Worm (Caenorhabditis elegans) whole organism, young adult: ENCODE data around the gene clec-214.
A peak's percentile ranks its signal among the peaks of the same experiment; 100 is the strongest.

Experiments used
- B0035.1 ChIP-seq: sonication (generic microtip); optimal IDR thresholded peaks from 2 replicates; lab custom pipeline; 2016; ENCODE audit warnings: missing genetic modification characterization, mild to moderate bottlenecking, missing compliant biosample characterization, missing genotype, missing genetic modification reagents
- B0336.3 ChIP-seq: fragments of 200-800 bp; sonication (Bioruptor generic); IDR thresholded peaks from 2 replicates; pipeline ENCODE4 v1.3.6; 2022; ENCODE audit warnings: missing genetic modification characterization, missing compliant biosample characterization
- C06A6.2 ChIP-seq: fragments of 200-800 bp; sonication (Bioruptor generic); conservative IDR thresholded peaks from 2 replicates; pipeline ENCODE4 v1.3.6; 2022; ENCODE audit warnings: missing genetic modification characterization, missing compliant biosample characterization
- C17E4.6 ChIP-seq: fragments of 200-800 bp; sonication (Bioruptor generic); IDR thresholded peaks from 2 replicates; pipeline ENCODE4 v1.3.6; 2022; ENCODE audit warnings: missing genetic modification reagents, missing genetic modification characterization, missing compliant biosample characterization
- D2030.7 ChIP-seq: fragments of 200-800 bp; sonication (Bioruptor generic); IDR thresholded peaks from 2 replicates; pipeline ENCODE4 v1.3.6; 2022; ENCODE audit warnings: missing genetic modification reagents, missing genetic modification characterization, missing compliant biosample characterization
- F37B4.10 ChIP-seq: fragments of 200-800 bp; sonication (Bioruptor generic); IDR thresholded peaks from 2 replicates; pipeline ENCODE4 v1.3.6; 2022; ENCODE audit warnings: missing genetic modification characterization, missing compliant biosample characterization
- K11D2.4 ChIP-seq: fragments of 200-800 bp; sonication (Bioruptor generic); IDR thresholded peaks from 2 replicates; pipeline ENCODE4 v1.3.6; 2022; ENCODE audit warnings: missing genetic modification reagents, missing genetic modification characterization, missing compliant biosample characterization
- Y53F4B.3 ChIP-seq: fragments of 200-800 bp; sonication (Bioruptor generic); IDR thresholded peaks from 2 replicates; pipeline ENCODE4 v1.3.6; 2022; ENCODE audit warnings: missing genetic modification reagents, missing genetic modification characterization, missing compliant biosample characterization
- Y53G8AR.9 ChIP-seq: fragments of 200-800 bp; sonication (Bioruptor generic); conservative IDR thresholded peaks from 2 replicates; pipeline ENCODE4 v1.3.6; 2022; ENCODE audit warnings: missing genetic modification reagents, missing genetic modification characterization, missing compliant biosample characterization
- athp-1 ChIP-seq: sonication (generic microtip); optimal IDR thresholded peaks from 2 replicates; lab custom pipeline; 2017; ENCODE audit warnings: mild to moderate bottlenecking, missing genetic modification characterization, missing compliant biosample characterization
- attf-5 ChIP-seq: fragments of 200-800 bp; sonication (Bioruptor generic); optimal IDR thresholded peaks from 2 replicates; lab custom pipeline; 2018; ENCODE audit warnings: mild to moderate bottlenecking, missing genetic modification characterization, missing compliant biosample characterization
- cebp-1 ChIP-seq, 2 experiments: fragments of 200-800 bp in 1 of 2; sonication (Bioruptor generic) in 1 of 2; sonication (generic microtip) in 1 of 2; IDR thresholded peaks in 1 of 2; optimal IDR thresholded peaks in 1 of 2; 2 replicates each; pipeline versions ENCODE4 v1.3.6 to Lab custom; 2017 to 2022; ENCODE audit warnings: missing compliant biosample characterization in 2 of 2, missing genetic modification characterization in 2 of 2, mild to moderate bottlenecking in 1 of 2, missing genetic modification reagents in 1 of 2, moderate library complexity in 1 of 2
- cebp-2 ChIP-seq: fragments of 200-800 bp; sonication (Bioruptor generic); IDR thresholded peaks from 2 replicates; pipeline ENCODE4 v1.3.6; 2022; ENCODE audit warnings: missing genetic modification characterization, missing compliant biosample characterization
- ceh-58 ChIP-seq: fragments of 200-800 bp; sonication (Bioruptor generic); IDR thresholded peaks from 2 replicates; pipeline ENCODE4 v1.3.6; 2022; ENCODE audit warnings: missing genetic modification characterization, missing compliant biosample characterization
- die-1 ChIP-seq: sonication (generic microtip); optimal IDR thresholded peaks from 2 replicates; lab custom pipeline; 2016; ENCODE audit warnings: missing genotype, mild to moderate bottlenecking, missing genetic modification characterization, missing compliant biosample characterization
- dox-1 ChIP-seq: fragments of 200-800 bp; sonication (Bioruptor generic); IDR thresholded peaks from 2 replicates; pipeline ENCODE4 v1.3.6; 2022; ENCODE audit warnings: missing genetic modification reagents, missing genetic modification characterization, missing compliant biosample characterization
- dpl-1 ChIP-seq: fragments of 150-350 bp; optimal IDR thresholded peaks from 2 replicates; lab custom pipeline; 2014; ENCODE audit warnings: missing biosample characterization, missing genetic modification reagents, missing genetic modification characterization
- efl-1 ChIP-seq: fragments of 150-350 bp; optimal IDR thresholded peaks from 2 replicates; lab custom pipeline; 2014; ENCODE audit warnings: missing biosample characterization, missing genetic modification reagents, missing genetic modification characterization
- ekl-4 ChIP-seq: fragments of 200-800 bp; sonication (Bioruptor generic); IDR thresholded peaks from 2 replicates; pipeline ENCODE4 v1.3.6; 2022; ENCODE audit warnings: missing genetic modification reagents, missing genetic modification characterization, missing compliant biosample characterization
- gei-17 ChIP-seq: fragments of 200-800 bp; sonication (Bioruptor generic); optimal IDR thresholded peaks from 2 replicates; lab custom pipeline; 2018; ENCODE audit warnings: mild to moderate bottlenecking, missing genetic modification characterization, missing compliant biosample characterization
- him-1 ChIP-seq: sonication (generic microtip); optimal IDR thresholded peaks from 2 replicates; lab custom pipeline; 2016; ENCODE audit warnings: missing genotype, missing genetic modification reagents, missing genetic modification characterization, missing compliant biosample characterization
- hmg-1.2 ChIP-seq: fragments of 200-800 bp; sonication (Bioruptor generic); IDR thresholded peaks from 2 replicates; pipeline ENCODE4 v1.3.6; 2022; ENCODE audit warnings: missing genetic modification reagents, missing genetic modification characterization, missing compliant biosample characterization
- hsf-1 ChIP-seq: fragments of 200-800 bp; sonication (Bioruptor generic); IDR thresholded peaks from 2 replicates; pipeline ENCODE4 v1.3.6; 2022; ENCODE audit warnings: missing genetic modification reagents, missing genetic modification characterization, missing compliant biosample characterization
- let-526 ChIP-seq: fragments of 200-800 bp; sonication (Bioruptor generic); IDR thresholded peaks from 2 replicates; pipeline ENCODE4 v1.3.6; 2022; ENCODE audit warnings: missing genetic modification reagents, missing genetic modification characterization, missing compliant biosample characterization
- let-607 ChIP-seq, 2 experiments: fragments of 200-800 bp in 1 of 2; sonication (Bioruptor generic) in 1 of 2; sonication (generic microtip) in 1 of 2; optimal IDR thresholded peaks; 2 replicates each; lab custom pipeline; 2016 to 2018; ENCODE audit warnings: mild to moderate bottlenecking in 2 of 2, missing compliant biosample characterization in 2 of 2, missing genetic modification characterization in 2 of 2, moderate library complexity in 2 of 2, missing genotype in 1 of 2
- lin-40 ChIP-seq: sonication (generic microtip); optimal IDR thresholded peaks from 2 replicates; lab custom pipeline; 2016; ENCODE audit warnings: missing genetic modification characterization, mild to moderate bottlenecking, missing compliant biosample characterization, missing genotype, missing genetic modification reagents
- lin-54 ChIP-seq: fragments of 200-800 bp; sonication (Bioruptor generic); optimal IDR thresholded peaks from 2 replicates; lab custom pipeline; 2018; ENCODE audit warnings: mild to moderate bottlenecking, missing genetic modification characterization, missing compliant biosample characterization
- lsl-1 ChIP-seq: fragments of 200-800 bp; sonication (Bioruptor generic); optimal IDR thresholded peaks from 2 replicates; lab custom pipeline; 2018; ENCODE audit warnings: mild to moderate bottlenecking, missing genetic modification characterization, moderate library complexity, missing compliant biosample characterization
- madf-6 ChIP-seq: fragments of 200-800 bp; sonication (Bioruptor generic); IDR thresholded peaks from 2 replicates; pipeline ENCODE4 v1.3.6; 2022; ENCODE audit warnings: missing genetic modification reagents, missing genetic modification characterization, missing compliant biosample characterization
- madf-8 ChIP-seq: fragments of 200-800 bp; sonication (Bioruptor generic); conservative IDR thresholded peaks from 2 replicates; pipeline ENCODE4 v1.3.6; 2022; ENCODE audit warnings: missing genetic modification reagents, missing genetic modification characterization, missing compliant biosample characterization
- mcd-1 ChIP-seq: fragments of 200-800 bp; sonication (Bioruptor generic); IDR thresholded peaks from 2 replicates; pipeline ENCODE4 v1.3.6; 2022; ENCODE audit warnings: missing genetic modification reagents, missing genetic modification characterization, missing compliant biosample characterization
- mes-4 ChIP-seq: sonication (generic microtip); optimal IDR thresholded peaks from 2 replicates; lab custom pipeline; 2016; ENCODE audit warnings: missing genotype, missing genetic modification characterization, missing compliant biosample characterization
- pha-4 ChIP-seq: fragments of 150-350 bp; sonication (generic microtip); optimal IDR thresholded peaks from 2 replicates; lab custom pipeline; 2014; ENCODE audit warnings: missing biosample characterization, missing genetic modification reagents, missing genetic modification characterization
- rcor-1 ChIP-seq: fragments of 200-800 bp; sonication (Bioruptor generic); IDR thresholded peaks from 2 replicates; pipeline ENCODE4 v1.3.6; 2022; ENCODE audit warnings: missing genetic modification reagents, missing genetic modification characterization, missing compliant biosample characterization
- rpc-1 ChIP-seq, 2 experiments: fragments of 150-350 bp in 1 of 2; sonication (generic microtip) in 1 of 2; optimal IDR thresholded peaks; 2 replicates each; lab custom pipeline; 2014 to 2018; ENCODE audit warnings: missing biosample characterization in 1 of 2, missing genetic modification characterization in 1 of 2, missing genetic modification reagents in 1 of 2, missing genotype in 1 of 2
- sdz-38 ChIP-seq: sonication (generic microtip); optimal IDR thresholded peaks from 2 replicates; lab custom pipeline; 2016; ENCODE audit warnings: missing genotype, missing genetic modification characterization, missing compliant biosample characterization
- snpc-1.3 ChIP-seq: sonication (generic microtip); optimal IDR thresholded peaks from 2 replicates; lab custom pipeline; 2017; ENCODE audit warnings: missing genetic modification characterization, mild to moderate bottlenecking, missing compliant biosample characterization, antibody characterized with exemption, moderate library complexity, missing genotype, missing genetic modification reagents; ENCODE audit not compliant: insufficient read depth
- snpc-3.4 ChIP-seq: sonication (generic microtip); optimal IDR thresholded peaks from 2 replicates; lab custom pipeline; 2017; ENCODE audit warnings: missing genetic modification characterization, mild to moderate bottlenecking, missing compliant biosample characterization, antibody characterized with exemption, moderate library complexity, missing genotype, missing genetic modification reagents
- somi-1 ChIP-seq: fragments of 200-800 bp; sonication (Bioruptor generic); optimal IDR thresholded peaks from 2 replicates; lab custom pipeline; 2018; ENCODE audit warnings: mild to moderate bottlenecking, missing genetic modification characterization, missing compliant biosample characterization
- tbp1 ChIP-seq: fragments of 200-800 bp; sonication (Bioruptor generic); optimal IDR thresholded peaks from 2 replicates; lab custom pipeline; 2018; ENCODE audit warnings: mild to moderate bottlenecking, missing genetic modification characterization, missing compliant biosample characterization
- xnd-1 ChIP-seq: sonication (generic microtip); optimal IDR thresholded peaks from 2 replicates; lab custom pipeline; 2016; ENCODE audit warnings: missing genotype, missing genetic modification reagents, missing genetic modification characterization, missing compliant biosample characterization
- zfh-2 ChIP-seq: fragments of 200-800 bp; sonication (Bioruptor generic); conservative IDR thresholded peaks from 2 replicates; pipeline ENCODE4 v1.3.6; 2022; ENCODE audit warnings: missing genetic modification reagents, missing genetic modification characterization, missing compliant biosample characterization
- ztf-18 ChIP-seq: sonication (generic microtip); optimal IDR thresholded peaks from 2 replicates; lab custom pipeline; 2016; ENCODE audit warnings: missing genotype, mild to moderate bottlenecking, missing genetic modification characterization, missing compliant biosample characterization
- ztf-26 ChIP-seq: sonication (generic microtip); optimal IDR thresholded peaks from 2 replicates; lab custom pipeline; 2017; ENCODE audit warnings: missing genetic modification characterization, missing compliant biosample characterization
- ztf-28 ChIP-seq: fragments of 200-800 bp; sonication (Bioruptor generic); IDR thresholded peaks from 2 replicates; pipeline ENCODE4 v1.3.6; 2022; ENCODE audit warnings: missing genetic modification reagents, missing genetic modification characterization, missing compliant biosample characterization
- ztf-6 ChIP-seq: fragments of 200-800 bp; sonication (Bioruptor generic); IDR thresholded peaks from 2 replicates; pipeline ENCODE4 v1.3.6; 2022; ENCODE audit warnings: missing genetic modification reagents, missing genetic modification characterization, missing compliant biosample characterization

Gene clec-214

DNA sequence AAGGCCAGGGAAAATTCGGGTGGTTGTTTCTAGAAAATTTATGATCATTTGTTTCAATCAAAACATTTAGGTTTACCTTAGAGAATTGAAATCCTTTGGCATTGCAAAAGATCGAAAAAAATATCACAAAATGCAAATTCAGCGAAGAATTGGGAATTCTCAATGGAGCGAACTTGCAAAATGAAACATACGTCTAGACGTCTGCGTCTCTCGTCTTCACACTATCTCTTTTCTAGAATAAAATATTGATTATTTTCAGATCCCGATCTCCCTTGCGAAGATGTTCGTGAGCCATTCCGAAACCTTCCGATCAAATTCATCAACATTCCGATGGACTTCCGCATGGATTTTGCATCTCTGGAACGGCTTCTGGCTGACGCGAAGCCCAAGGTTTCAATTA, 29.8 kb upstream of the clec-214 start, which contains the start of gene ets-6:
Gene ets-6, minus strand, starts transcription at position 169 of the 400 bp plus-strand sequence.
- TF ChIP-seq madf-6 (GFP tag; lab: Robert Waterston, UW), result peak; percentile 45; the same call in 1 of the 2 replicates
- TF ChIP-seq B0035.1, result no peak
- peak; percentile 61 for TF ChIP-seq rcor-1 (GFP tag; lab: Robert Waterston, UW)
- TF ChIP-seq ztf-6 (GFP tag; lab: Robert Waterston, UW), result no peak
- 0 out of 2 replicates have a peak, but pooled peaks have one; percentile 10 for TF ChIP-seq B0336.3 (GFP tag; lab: Robert Waterston, UW)
- TF ChIP-seq ztf-18 (tag; lab: Kevin White, UChicago), result peak; percentile 65
- TF ChIP-seq Y53G8AR.9 (GFP tag; lab: Robert Waterston, UW), result no peak
- no peak for TF ChIP-seq sdz-38 (tag; lab: Kevin White, UChicago)
- peak; percentile 17 for TF ChIP-seq snpc-3.4 (tag; lab: Kevin White, UChicago)
- no peak for TF ChIP-seq him-1 (tag; lab: Kevin White, UChicago)
- peak; percentile 34; the same call in 1 of the 2 replicates for TF ChIP-seq D2030.7 (GFP tag; lab: Robert Waterston, UW)
- no peak for TF ChIP-seq C17E4.6 (GFP tag; lab: Robert Waterston, UW)
- TF ChIP-seq tbp1 (GFP tag; lab: Kevin White, UChicago), result peak; percentile 4
- peak; percentile 56 for TF ChIP-seq dox-1 (GFP tag; lab: Robert Waterston, UW)
- TF ChIP-seq attf-5 (GFP tag; lab: Kevin White, UChicago), result peak; percentile 78
- TF ChIP-seq ekl-4 (GFP tag; lab: Robert Waterston, UW), result peak; percentile 25; the same call in 1 of the 2 replicates
- peak; percentile 21 for TF ChIP-seq lin-40 (tag; lab: Kevin White, UChicago)
- TF ChIP-seq lsl-1, result peak; percentile 33
- TF ChIP-seq cebp-1 (GFP tag; IDR thresholded peaks at IDR 0.05; lab: Robert Waterston, UW), result no peak
- peak; percentile 17 for TF ChIP-seq cebp-1 (tag; optimal IDR thresholded peaks at IDR 0.05; lab: Kevin White, UChicago)
- TF ChIP-seq mcd-1, result peak; percentile 93
- TF ChIP-seq lin-54, result peak; percentile 22
- peak; percentile 14 for TF ChIP-seq athp-1 (tag; lab: Kevin White, UChicago)
- TF ChIP-seq efl-1 (GFP tag; lab: Kevin White, UChicago), result peak; percentile 10
- TF ChIP-seq hmg-1.2 (GFP tag; lab: Robert Waterston, UW), result peak; percentile 91

DNA sequence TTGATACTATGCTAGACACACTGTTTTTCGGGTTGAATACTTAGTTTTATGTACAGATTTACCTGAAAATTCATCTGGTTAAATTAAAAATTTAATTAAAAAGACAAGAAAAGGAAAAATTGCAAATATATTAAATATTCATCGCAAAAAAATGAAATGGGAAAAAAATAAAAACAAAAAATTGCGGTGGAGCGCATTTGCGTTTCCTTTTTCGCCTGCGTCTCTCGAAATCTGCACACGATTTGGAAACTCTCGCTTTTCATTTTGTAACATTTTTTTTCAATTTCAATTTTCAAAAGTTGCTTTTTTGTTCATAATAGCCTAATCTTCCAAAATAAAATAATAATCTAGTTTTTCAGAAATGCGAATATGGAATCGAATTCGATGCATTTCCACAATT, 22.5 kb upstream of the clec-214 start, which contains the start of the genes F19F10.11 and C50E3.5:
Gene F19F10.11, minus strand, starts transcription at position 68 of the 400 bp plus-strand sequence.
Gene C50E3.5, plus strand, starts transcription at position 360 of the 400 bp plus-strand sequence.
- TF ChIP-seq mes-4 (no peak), cebp-1 (GFP tag; IDR thresholded peaks at IDR 0.05; lab: Robert Waterston, UW) (no peak), cebp-1 (tag; optimal IDR thresholded peaks at IDR 0.05; lab: Kevin White, UChicago) (no peak), hsf-1 (no peak), cebp-2 (GFP tag; lab: Robert Waterston, UW) (no peak), dpl-1 (GFP tag; lab: Kevin White, UChicago) (no peak), ztf-18 (tag; lab: Kevin White, UChicago) (peak; percentile 29), xnd-1 (tag; lab: Kevin White, UChicago) (no peak), ceh-58 (no peak), die-1 (tag; lab: Kevin White, UChicago) (no peak), madf-8 (GFP tag; lab: Robert Waterston, UW) (no peak), zfh-2 (GFP tag; lab: Robert Waterston, UW) (no peak), Y53F4B.3 (GFP tag; lab: Robert Waterston, UW) (no peak), ztf-28 (no peak), pha-4 (no peak), hmg-1.2 (GFP tag; lab: Robert Waterston, UW) (peak; percentile 98), lin-40 (tag; lab: Kevin White, UChicago) (no peak), gei-17 (GFP tag; lab: Kevin White, UChicago) (no peak), dox-1 (GFP tag; lab: Robert Waterston, UW) (0 out of 2 replicates have a peak, but pooled peaks have one; percentile 27), let-607 (tag; optimal IDR thresholded peaks at IDR 0.05; lab: Kevin White, UChicago) (no peak), rpc-1 (optimal IDR thresholded peaks at IDR 0.05; lab: Kevin White, UChicago) (no peak), rpc-1 (tag; optimal IDR thresholded peaks at IDR 0.05; lab: Kevin White, UChicago) (no peak), ekl-4 (GFP tag; lab: Robert Waterston, UW) (no peak), snpc-1.3 (tag; lab: Kevin White, UChicago) (peak; percentile 60), F37B4.10 (GFP tag; lab: Robert Waterston, UW) (no peak), let-526 (GFP tag; lab: Robert Waterston, UW) (no peak), somi-1 (GFP tag; lab: Kevin White, UChicago) (no peak), C06A6.2 (GFP tag; lab: Robert Waterston, UW) (no peak), ztf-26 (tag; lab: Kevin White, UChicago) (no peak), K11D2.4 (GFP tag; lab: Robert Waterston, UW) (no peak)
